Worm (Caenorhabditis elegans) whole organism, L4/young adult: ENCODE measurements around the gene hsd-2.

Source experiments
- W03F9.2 ChIP-seq: fragments of 150-350 bp; optimal IDR thresholded peaks from 2 replicates; lab custom pipeline; 2014; ENCODE audit warnings: missing biosample characterization, missing genetic modification characterization
- dao-5 ChIP-seq: sonication (generic microtip); optimal IDR thresholded peaks from 2 replicates; lab custom pipeline; 2016; ENCODE audit warnings: missing genotype, missing genetic modification characterization, moderate library complexity, missing compliant biosample characterization
- him-1 ChIP-seq: sonication (generic microtip); optimal IDR thresholded peaks from 2 replicates; lab custom pipeline; 2016; ENCODE audit warnings: missing genotype, missing genetic modification reagents, missing genetic modification characterization, missing compliant biosample characterization

ce11 chrX:4976530-4976929 lies 28.5 kb upstream of the hsd-2 start, which contains the start of gene lfi-1:
- no peak for TF ChIP-seq him-1
- no peak for TF ChIP-seq W03F9.2 (tag; lab: Kevin White, UChicago)
- TF ChIP-seq dao-5 (tag; lab: Kevin White, UChicago): no peak
